Worm (Caenorhabditis elegans) whole organism, L1 larva: ENCODE measurements around the gene marg-1.
A peak's percentile ranks its signal among the peaks of the same experiment; 100 is the strongest.

Experiments
- C16A3.4 ChIP-seq: fragments of 150-350 bp; optimal IDR thresholded peaks from 2 replicates; lab custom pipeline; 2014; ENCODE audit warnings: missing biosample characterization, missing genetic modification characterization
- F16B12.6 ChIP-seq: fragments of 150-350 bp; optimal IDR thresholded peaks from 2 replicates; lab custom pipeline; 2014; ENCODE audit warnings: missing biosample characterization, missing genetic modification characterization
- Y116A8C.19 ChIP-seq: sonication (generic microtip); optimal IDR thresholded peaks from 2 replicates; lab custom pipeline; 2016; ENCODE audit warnings: missing compliant biosample characterization, missing genetic modification characterization, borderline replicate concordance
- blmp-1 ChIP-seq: fragments of 150-350 bp; optimal IDR thresholded peaks from 2 replicates; lab custom pipeline; 2014; ENCODE audit warnings: missing biosample characterization, missing genetic modification characterization
- ceh-82 ChIP-seq, 3 experiments: fragments of 150-350 bp in 1 of 3; sonication (generic microtip) in 2 of 3; optimal IDR thresholded peaks; 2 replicates each; lab custom pipeline; 2014 to 2017; ENCODE audit warnings: missing biosample characterization in 3 of 3, missing genetic modification characterization in 3 of 3
- ceh-88 ChIP-seq: fragments of 200-800 bp; sonication (Bioruptor generic); IDR thresholded peaks from 2 replicates; pipeline ENCODE4 v1.3.6; 2022; ENCODE audit warnings: missing genetic modification characterization, missing compliant biosample characterization
- dsc-1 ChIP-seq: sonication (generic microtip); optimal IDR thresholded peaks from 2 replicates; lab custom pipeline; 2016; ENCODE audit warnings: mild to moderate bottlenecking, missing genetic modification characterization, missing compliant biosample characterization
- efl-1 ChIP-seq, 4 experiments: fragments of 150-350 bp; optimal IDR thresholded peaks in 3 of 4; peaks in 1 of 4; 1 replicate in 1 of 4; 2 replicates in 3 of 4; lab custom pipeline; 2014; ENCODE audit warnings: missing biosample characterization in 2 of 4, missing genetic modification characterization in 2 of 4, missing genetic modification reagents in 2 of 4
- egl-13 ChIP-seq: sonication (generic microtip); optimal IDR thresholded peaks from 2 replicates; lab custom pipeline; 2016; ENCODE audit warnings: missing genotype, missing genetic modification reagents, missing genetic modification characterization, missing compliant biosample characterization
- elt-3 ChIP-seq, 6 experiments: fragments of 150-350 bp in 1 of 6; sonication (generic microtip); optimal IDR thresholded peaks; 2 replicates each; lab custom pipeline; 2017 to 2018; ENCODE audit warnings: missing biosample characterization in 6 of 6, missing genetic modification characterization in 6 of 6, inconsistent platforms in 1 of 6
- ets-5 ChIP-seq: fragments of 200-800 bp; sonication (Bioruptor generic); IDR thresholded peaks from 2 replicates; pipeline ENCODE4 v1.3.6; 2022; ENCODE audit warnings: missing genetic modification characterization, missing compliant biosample characterization
- fkh-8 ChIP-seq: sonication (generic microtip); optimal IDR thresholded peaks from 2 replicates; lab custom pipeline; 2016; ENCODE audit warnings: mild to moderate bottlenecking, missing genetic modification characterization, missing compliant biosample characterization
- grh-1 ChIP-seq: fragments of 200-800 bp; sonication (Bioruptor generic); IDR thresholded peaks from 2 replicates; pipeline ENCODE4 v1.3.6; 2022; ENCODE audit warnings: missing genetic modification reagents, missing genetic modification characterization, missing compliant biosample characterization
- hlh-17 ChIP-seq: fragments of 200-800 bp; sonication (Bioruptor generic); optimal IDR thresholded peaks from 2 replicates; lab custom pipeline; 2018; ENCODE audit warnings: missing genetic modification characterization, mild to moderate bottlenecking, missing compliant biosample characterization, moderate library complexity, borderline replicate concordance
- hlh-4 ChIP-seq: sonication (generic microtip); optimal IDR thresholded peaks from 2 replicates; lab custom pipeline; 2016; ENCODE audit warnings: mild to moderate bottlenecking, missing genetic modification characterization, missing compliant biosample characterization
- irx-1 ChIP-seq: sonication (generic microtip); optimal IDR thresholded peaks from 2 replicates; lab custom pipeline; 2016; ENCODE audit warnings: missing genetic modification characterization, missing compliant biosample characterization
- lin-35 ChIP-seq, 2 experiments: fragments of 150-350 bp; optimal IDR thresholded peaks; 2 replicates each; lab custom pipeline; 2014; ENCODE audit warnings: missing biosample characterization in 2 of 2, missing genetic modification characterization in 2 of 2, missing genetic modification reagents in 2 of 2
- lin-39 ChIP-seq: fragments of 150-350 bp; optimal IDR thresholded peaks from 2 replicates; lab custom pipeline; 2014; ENCODE audit warnings: missing biosample characterization, missing genetic modification reagents, missing genetic modification characterization
- lir-3 ChIP-seq: sonication (generic microtip); optimal IDR thresholded peaks from 2 replicates; lab custom pipeline; 2016; ENCODE audit warnings: mild to moderate bottlenecking, missing genetic modification characterization, moderate library complexity, missing compliant biosample characterization; ENCODE audit not compliant: poor library complexity
- mab-9 ChIP-seq: fragments of 200-800 bp; sonication (Bioruptor generic); IDR thresholded peaks from 2 replicates; pipeline ENCODE4 v1.3.6; 2022; ENCODE audit warnings: missing genetic modification reagents, missing genetic modification characterization, missing compliant biosample characterization
- mep-1 ChIP-seq: fragments of 150-350 bp; optimal IDR thresholded peaks from 2 replicates; lab custom pipeline; 2014; ENCODE audit warnings: missing biosample characterization, missing genetic modification characterization
- nhr-11 ChIP-seq: fragments of 150-350 bp; optimal IDR thresholded peaks from 2 replicates; lab custom pipeline; 2014; ENCODE audit warnings: missing biosample characterization, missing genetic modification characterization
- nhr-19 ChIP-seq: fragments of 200-800 bp; sonication (Bioruptor generic); conservative IDR thresholded peaks from 2 replicates; pipeline ENCODE4 v1.3.6; 2022; ENCODE audit warnings: missing genetic modification characterization, missing compliant biosample characterization
- nhr-71 ChIP-seq: sonication (generic microtip); optimal IDR thresholded peaks from 2 replicates; lab custom pipeline; 2016; ENCODE audit warnings: mild to moderate bottlenecking, missing genetic modification characterization, moderate library complexity, missing compliant biosample characterization
- nhr-76 ChIP-seq: sonication (generic microtip); optimal IDR thresholded peaks from 2 replicates; lab custom pipeline; 2017; ENCODE audit warnings: missing biosample characterization, missing genetic modification characterization
- nhr-85 ChIP-seq: sonication (generic microtip); peaks from one replicate; lab custom pipeline; 2016; ENCODE audit warnings: missing genetic modification characterization, inconsistent platforms, missing compliant biosample characterization
- pag-3 ChIP-seq: sonication (generic microtip); optimal IDR thresholded peaks from 2 replicates; lab custom pipeline; 2017; ENCODE audit warnings: missing genetic modification characterization, mild to moderate bottlenecking, missing compliant biosample characterization, antibody characterized with exemption, borderline replicate concordance; ENCODE audit not compliant: insufficient read depth
- pqm-1 ChIP-seq: sonication (generic microtip); optimal IDR thresholded peaks from 3 replicates; lab custom pipeline; 2017; ENCODE audit warnings: missing biosample characterization, missing genetic modification characterization
- rnt-1 ChIP-seq: sonication (generic microtip); optimal IDR thresholded peaks from 2 replicates; lab custom pipeline; 2016; ENCODE audit warnings: mild to moderate bottlenecking, missing genetic modification characterization, moderate library complexity, missing compliant biosample characterization
- skn-1 ChIP-seq: fragments of 150-350 bp; optimal IDR thresholded peaks from 2 replicates; lab custom pipeline; 2014; ENCODE audit warnings: missing biosample characterization, missing genetic modification characterization
- sup-37 ChIP-seq: fragments of 200-800 bp; sonication (Bioruptor generic); optimal IDR thresholded peaks from 2 replicates; lab custom pipeline; 2018; ENCODE audit warnings: mild to moderate bottlenecking, missing genetic modification characterization, missing compliant biosample characterization
- swsn-7 ChIP-seq: sonication (generic microtip); optimal IDR thresholded peaks from 2 replicates; lab custom pipeline; 2016; ENCODE audit warnings: missing genetic modification characterization, missing compliant biosample characterization
- tbx-2 ChIP-seq: sonication (generic microtip); optimal IDR thresholded peaks from 2 replicates; lab custom pipeline; 2016; ENCODE audit warnings: missing genetic modification characterization, missing compliant biosample characterization
- unc-130 ChIP-seq: fragments of 150-350 bp; optimal IDR thresholded peaks from 2 replicates; lab custom pipeline; 2017; ENCODE audit warnings: missing biosample characterization, missing genetic modification characterization, inconsistent platforms
- xbp-1 ChIP-seq: sonication (generic microtip); optimal IDR thresholded peaks from 2 replicates; lab custom pipeline; 2016; ENCODE audit warnings: missing genetic modification characterization, missing compliant biosample characterization
- ztf-4 ChIP-seq: fragments of 150-350 bp; optimal IDR thresholded peaks from 2 replicates; lab custom pipeline; 2014; ENCODE audit warnings: missing biosample characterization, missing genetic modification characterization

The marg-1 gene

ce11 chrX:3756238-3756637 is 24.7 kb downstream of the marg-1 start:
- no peak for TF ChIP-seq lir-3
- peak; percentile 4 to 94 (median 63) for TF ChIP-seq elt-3 (tag; optimal IDR thresholded peaks at IDR 0.05; lab: Kevin White, UChicago)
- TF ChIP-seq Y116A8C.19 (tag; lab: Kevin White, UChicago) = no peak
- TF ChIP-seq rnt-1 = peak; percentile 31

ce11 chrX:3755753-3756152 is 25.2 kb downstream of the marg-1 start:
- peak; percentile 21 for TF ChIP-seq nhr-85
- TF ChIP-seq fkh-8 (tag; lab: Kevin White, UChicago) = no peak
- TF ChIP-seq ceh-88 (GFP tag; lab: Robert Waterston, UW) = no peak
- TF ChIP-seq unc-130 (tag; lab: Kevin White, UChicago) = no peak
- TF ChIP-seq elt-3 (tag; optimal IDR thresholded peaks at IDR 0.05; lab: Kevin White, UChicago) = peak in 5 of 6 experiments; percentile 5 to 89 (median 63)

- TF ChIP-seq lin-35 (GFP tag; optimal IDR thresholded peaks at IDR 0.05; lab: Kevin White, UChicago) = no peak
- TF ChIP-seq nhr-76 (tag; lab: Kevin White, UChicago) = no peak
- no peak for TF ChIP-seq ets-5
Observed at ce11 chrX:3752443-3752842, 28.5 kb downstream of the marg-1 start.

- TF ChIP-seq efl-1 (optimal IDR thresholded peaks at IDR 0.05; lab: Kevin White, UChicago) (no peak), efl-1 (GFP tag; optimal IDR thresholded peaks at IDR 0.05 in 1 of 2; lab: Kevin White, UChicago) (no peak), tbx-2 (tag; lab: Kevin White, UChicago) (no peak), elt-3 (tag; optimal IDR thresholded peaks at IDR 0.05; lab: Kevin White, UChicago) (no peak), F16B12.6 (no peak), ztf-4 (tag; lab: Kevin White, UChicago) (no peak), sup-37 (GFP tag; lab: Kevin White, UChicago) (no peak), skn-1 (no peak), mab-9 (GFP tag; lab: Robert Waterston, UW) (no peak), hlh-4 (tag; lab: Kevin White, UChicago) (no peak), nhr-11 (tag; lab: Kevin White, UChicago) (no peak), lin-39 (no peak), dsc-1 (tag; lab: Kevin White, UChicago) (no peak)
Observed at ce11 chrX:3751370-3751769, 29.6 kb downstream of the marg-1 start.

- no peak for TF ChIP-seq ceh-82 (tag; optimal IDR thresholded peaks at IDR 0.05; lab: Kevin White, UChicago)
- TF ChIP-seq nhr-71 (tag; lab: Kevin White, UChicago) = no peak
- TF ChIP-seq hlh-17 (GFP tag; lab: Kevin White, UChicago) = no peak
- no peak for TF ChIP-seq xbp-1 (tag; lab: Kevin White, UChicago)
- no peak for TF ChIP-seq mep-1 (tag; lab: Kevin White, UChicago)
- no peak for TF ChIP-seq egl-13
- TF ChIP-seq nhr-19 (GFP tag; lab: Robert Waterston, UW) = no peak
- TF ChIP-seq C16A3.4 (tag; lab: Kevin White, UChicago) = no peak
- no peak for TF ChIP-seq grh-1 (GFP tag; lab: Robert Waterston, UW)
- no peak for TF ChIP-seq irx-1 (tag; lab: Kevin White, UChicago)
- no peak for TF ChIP-seq pag-3 (tag; lab: Kevin White, UChicago)
- no peak for TF ChIP-seq pqm-1
- no peak for TF ChIP-seq swsn-7 (tag; lab: Kevin White, UChicago)
- no peak for TF ChIP-seq blmp-1 (tag; lab: Kevin White, UChicago)
Observed at ce11 chrX:3743190-3743589, 37.8 kb downstream of the marg-1 start.
